Worm (Caenorhabditis elegans) whole organism, young adult: Measurements from ENCODE around the gene col-33.

Experiments
- ets-4 ChIP-seq: fragments of 200-800 bp; sonication (Bioruptor generic); optimal IDR thresholded peaks from 2 replicates; lab custom pipeline; 2018; ENCODE audit warnings: mild to moderate bottlenecking, missing genetic modification characterization, missing compliant biosample characterization
- hrde-1 ChIP-seq: sonication (generic microtip); optimal IDR thresholded peaks from 2 replicates; lab custom pipeline; 2016; ENCODE audit warnings: missing genetic modification characterization, mild to moderate bottlenecking, missing compliant biosample characterization, moderate library complexity, missing genotype, missing genetic modification reagents, borderline replicate concordance
- pha-4 ChIP-seq: fragments of 150-350 bp; sonication (generic microtip); optimal IDR thresholded peaks from 2 replicates; lab custom pipeline; 2014; ENCODE audit warnings: missing biosample characterization, missing genetic modification reagents, missing genetic modification characterization
- unc-62 ChIP-seq: fragments of 150-350 bp; optimal IDR thresholded peaks from 2 replicates; lab custom pipeline; 2014; ENCODE audit warnings: missing biosample characterization, missing genetic modification reagents, missing genetic modification characterization

DNA sequence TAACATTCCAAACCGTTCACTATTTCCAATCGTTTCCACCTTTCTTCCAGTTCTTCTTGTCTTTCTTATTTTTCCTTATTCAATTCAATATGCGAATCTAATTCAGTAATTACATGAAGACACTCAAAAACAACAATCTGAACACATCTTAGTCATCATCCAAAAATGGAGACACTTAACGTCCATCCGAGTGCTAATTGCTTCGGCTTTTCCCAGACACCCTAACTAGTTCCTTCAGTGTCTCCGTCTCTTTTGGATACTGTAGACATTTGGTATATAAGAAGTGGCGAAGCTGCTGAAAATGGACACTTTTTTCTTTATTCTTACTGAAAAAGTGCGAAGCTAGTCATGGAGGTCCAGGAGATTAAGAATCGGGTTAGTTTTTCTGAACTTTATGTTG lies at the start of gene col-33:
- TF ChIP-seq unc-62 (no peak), ets-4 (GFP tag; lab: Kevin White, UChicago) (no peak), pha-4 (tag; lab: Kevin White, UChicago) (no peak), hrde-1 (tag; lab: Kevin White, UChicago) (no peak)
